Fruit fly (Drosophila melanogaster) whole organism: Measurements from ENCODE around the gene trbd.

Experiments used
- CG8478 ChIP-seq: fragments of >200 bp; optimal IDR thresholded peaks from 2 replicates; lab custom pipeline; 2018; ENCODE audit warnings: inconsistent platforms
- EcR ChIP-seq, 2 experiments: fragments of >200 bp; optimal IDR thresholded peaks; 2 replicates each; lab custom pipeline; 2017; ENCODE audit warnings: missing biosample characterization in 2 of 2, missing genetic modification characterization in 2 of 2, missing genetic modification reagents in 2 of 2
- psq ChIP-seq: fragments of >200 bp; optimal IDR thresholded peaks from 2 replicates; lab custom pipeline; 2017

DNA sequence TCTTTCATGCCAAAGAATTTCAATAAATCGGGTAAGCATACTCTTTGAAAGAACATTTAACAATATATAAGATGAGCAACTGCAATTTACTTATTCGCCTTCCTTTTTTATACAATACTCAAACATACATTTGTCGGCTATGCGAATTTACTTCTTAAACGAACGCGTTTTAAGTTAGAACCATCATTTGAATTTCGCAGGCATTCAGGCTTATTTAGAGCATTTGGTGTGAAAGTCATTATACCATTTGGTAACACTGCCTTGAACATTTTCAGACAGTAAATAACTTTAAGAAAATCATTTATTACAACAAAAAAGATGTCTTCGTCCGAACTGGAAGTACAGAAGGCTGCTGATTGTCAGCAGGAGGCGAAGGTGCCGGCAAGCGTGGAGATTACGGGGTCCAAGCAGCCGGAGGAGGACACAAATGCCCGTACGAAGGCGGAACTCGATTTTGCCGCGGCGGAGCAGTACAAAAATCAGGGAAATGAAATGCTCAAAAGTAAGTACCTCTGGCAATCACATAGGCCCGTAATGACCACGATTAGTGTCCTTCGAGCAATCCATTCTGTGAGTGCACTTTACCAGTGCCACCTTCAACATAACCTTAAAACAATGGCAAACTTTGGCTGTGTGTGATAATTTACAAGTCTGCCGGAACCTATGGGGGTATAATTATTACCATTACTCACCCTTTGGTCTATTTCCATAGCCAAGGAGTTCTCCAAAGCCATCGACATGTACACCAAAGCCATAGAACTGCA, 37.2 kb upstream of the trbd start:
- no peak for TF ChIP-seq CG8478
- TF ChIP-seq psq (lab: Kevin White, UChicago), result no peak
- TF ChIP-seq EcR (GFP tag; optimal IDR thresholded peaks at IDR 0.05; lab: Kevin White, UChicago), result no peak
